Fruit fly (Drosophila melanogaster) whole organism, embryonic: Measurements from ENCODE around the gene CheA7a.
A peak's percentile ranks its signal among the peaks of the same experiment; 100 is the strongest.

Experiments
- Asciz ChIP-seq: fragments of 200-800 bp; sonication (Bioruptor generic); optimal IDR thresholded peaks from 2 replicates; lab custom pipeline; 2017; ENCODE audit warnings: missing biosample characterization, mild to moderate bottlenecking, missing genetic modification characterization, missing genetic modification reagents
- CG10366 ChIP-seq: fragments of 200-800 bp; sonication (Bioruptor generic); IDR thresholded peaks from 2 replicates; pipeline ENCODE4 v1.3.6; 2022; ENCODE audit warnings: missing biosample characterization, missing genetic modification characterization
- CG10565 ChIP-seq: fragments of 200-800 bp; sonication (Bioruptor generic); optimal IDR thresholded peaks from 3 replicates; lab custom pipeline; 2016; ENCODE audit warnings: missing biosample characterization, mild to moderate bottlenecking, missing genetic modification characterization
- CG12219 ChIP-seq: fragments of 200-800 bp; sonication (Bioruptor generic); optimal IDR thresholded peaks from 3 replicates; lab custom pipeline; 2018; ENCODE audit warnings: missing biosample characterization, mild to moderate bottlenecking, missing genetic modification characterization
- CG1233 ChIP-seq: fragments of 200-800 bp; sonication (Bioruptor generic); optimal IDR thresholded peaks from 4 replicates; lab custom pipeline; 2018; ENCODE audit warnings: missing biosample characterization, mild to moderate bottlenecking, missing genetic modification characterization
- CG12659 ChIP-seq: fragments of 200-800 bp; sonication (Bioruptor generic); optimal IDR thresholded peaks from 3 replicates; lab custom pipeline; 2017; ENCODE audit warnings: mild to moderate bottlenecking, missing biosample characterization, missing genetic modification reagents, missing genetic modification characterization
- CG12769 ChIP-seq: fragments of 200-800 bp; sonication (Bioruptor generic); optimal IDR thresholded peaks from 2 replicates; lab custom pipeline; 2019; ENCODE audit warnings: missing biosample characterization, mild to moderate bottlenecking, missing genetic modification characterization, moderate library complexity
- CG14860 ChIP-seq: fragments of 200-800 bp; sonication (Bioruptor generic); IDR thresholded peaks from 3 replicates; pipeline ENCODE4 v1.3.6; 2022; ENCODE audit warnings: missing biosample characterization, missing genetic modification characterization; ENCODE audit not compliant: partially characterized antibody
- CG1529 ChIP-seq: fragments of 200-800 bp; sonication (Bioruptor generic); optimal IDR thresholded peaks from 3 replicates; lab custom pipeline; 2018; ENCODE audit warnings: missing biosample characterization, missing genetic modification characterization
- CG15479 ChIP-seq: fragments of 200-800 bp; sonication (Bioruptor generic); optimal IDR thresholded peaks from 3 replicates; lab custom pipeline; 2019; ENCODE audit warnings: missing biosample characterization, mild to moderate bottlenecking, missing genetic modification characterization, moderate library complexity
- CG2116 ChIP-seq: fragments of 200-800 bp; sonication (Bioruptor generic); optimal IDR thresholded peaks from 3 replicates; lab custom pipeline; 2018; ENCODE audit warnings: missing biosample characterization, mild to moderate bottlenecking, missing genetic modification characterization
- CG3163 ChIP-seq: fragments of 200-800 bp; sonication (Bioruptor generic); optimal IDR thresholded peaks from 3 replicates; lab custom pipeline; 2016; ENCODE audit warnings: missing biosample characterization, missing genetic modification characterization
- CG32532 ChIP-seq: fragments of 200-800 bp; sonication (Bioruptor generic); IDR thresholded peaks from 2 replicates; pipeline ENCODE4 v1.3.6; 2022; ENCODE audit warnings: missing biosample characterization, missing genetic modification characterization
- CG33213 ChIP-seq: fragments of 200-800 bp; sonication (Bioruptor generic); optimal IDR thresholded peaks from 3 replicates; lab custom pipeline; 2016; ENCODE audit warnings: missing biosample characterization, missing genetic modification characterization
- CG7839 ChIP-seq: fragments of 200-800 bp; sonication (Bioruptor generic); optimal IDR thresholded peaks from 3 replicates; lab custom pipeline; 2018; ENCODE audit warnings: missing biosample characterization, mild to moderate bottlenecking, missing genetic modification characterization, moderate library complexity
- CG7987 ChIP-seq: fragments of 200-800 bp; sonication (Bioruptor generic); optimal IDR thresholded peaks from 2 replicates; lab custom pipeline; 2018; ENCODE audit warnings: missing biosample characterization, mild to moderate bottlenecking, missing genetic modification characterization, moderate library complexity
- CG9932 ChIP-seq: fragments of 200-800 bp; sonication (Bioruptor generic); IDR thresholded peaks from 2 replicates; pipeline ENCODE4 v1.3.6; 2022; ENCODE audit warnings: missing biosample characterization, missing genetic modification characterization
- Dek ChIP-seq: fragments of 200-800 bp; sonication (Bioruptor generic); optimal IDR thresholded peaks from 3 replicates; lab custom pipeline; 2019; ENCODE audit warnings: missing biosample characterization, mild to moderate bottlenecking, missing genetic modification characterization, moderate library complexity
- ERR ChIP-seq: fragments of 200-800 bp; sonication (Bioruptor generic); optimal IDR thresholded peaks from 2 replicates; lab custom pipeline; 2016; ENCODE audit warnings: missing biosample characterization, missing genetic modification characterization
- Fer1 ChIP-seq: fragments of 200-800 bp; sonication (Bioruptor generic); optimal IDR thresholded peaks from 2 replicates; lab custom pipeline; 2017; ENCODE audit warnings: missing biosample characterization, mild to moderate bottlenecking, missing genetic modification characterization
- GATAe ChIP-seq: fragments of 200-800 bp; sonication (Bioruptor generic); conservative IDR thresholded peaks from 2 replicates; pipeline ENCODE4 v1.3.6; 2022; ENCODE audit warnings: missing biosample characterization, missing genetic modification characterization
- HmgD ChIP-seq: fragments of 200-800 bp; sonication (Bioruptor generic); optimal IDR thresholded peaks from 3 replicates; lab custom pipeline; 2016; ENCODE audit warnings: missing biosample characterization, missing genetic modification characterization
- Max ChIP-seq: fragments of 200-800 bp; sonication (Bioruptor generic); optimal IDR thresholded peaks from 2 replicates; lab custom pipeline; 2016; ENCODE audit warnings: missing biosample characterization, mild to moderate bottlenecking, missing genetic modification characterization
- Sry-δ ChIP-seq: fragments of 200-800 bp; sonication (Bioruptor generic); optimal IDR thresholded peaks from 2 replicates; lab custom pipeline; 2016; ENCODE audit warnings: missing biosample characterization, missing genetic modification characterization
- Ssrp ChIP-seq: fragments of 200-800 bp; sonication (Bioruptor generic); optimal IDR thresholded peaks from 2 replicates; lab custom pipeline; 2018; ENCODE audit warnings: missing biosample characterization, mild to moderate bottlenecking, missing genetic modification characterization, moderate library complexity
- abd-A ChIP-seq: fragments of 200-800 bp; sonication (Bioruptor generic); optimal IDR thresholded peaks from 3 replicates; lab custom pipeline; 2019; ENCODE audit warnings: missing biosample characterization, mild to moderate bottlenecking, missing genetic modification characterization, moderate library complexity
- al ChIP-seq: fragments of 200-800 bp; sonication (Bioruptor generic); IDR thresholded peaks from 2 replicates; pipeline ENCODE4 v1.3.6; 2022; ENCODE audit warnings: missing biosample characterization, missing genetic modification characterization
- ato ChIP-seq: fragments of 200-800 bp; sonication (Bioruptor generic); IDR thresholded peaks from 2 replicates; pipeline ENCODE4 v1.3.6; 2022; ENCODE audit warnings: missing biosample characterization, missing genetic modification characterization; ENCODE audit not compliant: partially characterized antibody
- cad ChIP-seq: fragments of >200 bp; optimal IDR thresholded peaks from 2 replicates; lab custom pipeline; 2017; ENCODE audit warnings: missing biosample characterization, missing genetic modification characterization
- chif ChIP-seq, 2 experiments: fragments of 200-800 bp; sonication (Bioruptor generic); optimal IDR thresholded peaks; 3 replicates each; lab custom pipeline; 2016; ENCODE audit warnings: missing biosample characterization in 2 of 2, missing genetic modification characterization in 2 of 2
- crol ChIP-seq: fragments of 200-800 bp; sonication (Bioruptor generic); IDR thresholded peaks from 2 replicates; pipeline ENCODE4 v1.3.6; 2022; ENCODE audit warnings: missing biosample characterization, missing genetic modification characterization
- crp ChIP-seq, 2 experiments: fragments of 200-800 bp; sonication (Bioruptor generic); optimal IDR thresholded peaks; 2 replicates in 1 of 2; 3 replicates in 1 of 2; lab custom pipeline; 2017; ENCODE audit warnings: missing biosample characterization in 2 of 2, missing genetic modification characterization in 2 of 2, mild to moderate bottlenecking in 1 of 2, moderate library complexity in 1 of 2
- cwo ChIP-seq: fragments of 200-800 bp; sonication (Bioruptor generic); optimal IDR thresholded peaks from 3 replicates; lab custom pipeline; 2017; ENCODE audit warnings: missing biosample characterization, missing genetic modification characterization, mild to moderate bottlenecking, moderate library complexity, missing genetic modification reagents
- dan ChIP-seq: fragments of 200-800 bp; sonication (Bioruptor generic); IDR thresholded peaks from 2 replicates; pipeline ENCODE4 v1.3.6; 2022; ENCODE audit warnings: missing biosample characterization, missing genetic modification characterization
- dm ChIP-seq: fragments of 200-800 bp; sonication (Bioruptor generic); optimal IDR thresholded peaks from 3 replicates; lab custom pipeline; 2016; ENCODE audit warnings: missing biosample characterization, missing genetic modification characterization
- eve ChIP-seq, 2 experiments: fragments of >200 bp; optimal IDR thresholded peaks; 2 replicates each; lab custom pipeline; 2017; ENCODE audit warnings: missing biosample characterization in 2 of 2, missing genetic modification characterization in 2 of 2
- gem ChIP-seq: fragments of 200-800 bp; sonication (Bioruptor generic); optimal IDR thresholded peaks from 2 replicates; lab custom pipeline; 2019; ENCODE audit warnings: missing biosample characterization, mild to moderate bottlenecking, missing genetic modification characterization, moderate library complexity
- hbn ChIP-seq: fragments of 200-800 bp; sonication (Bioruptor generic); IDR thresholded peaks from 2 replicates; pipeline ENCODE4 v1.3.6; 2022; ENCODE audit warnings: missing biosample characterization, missing genetic modification characterization; ENCODE audit not compliant: partially characterized antibody
- kay ChIP-seq: fragments of 200-800 bp; sonication (Bioruptor generic); optimal IDR thresholded peaks from 2 replicates; lab custom pipeline; 2016; ENCODE audit warnings: missing biosample characterization, missing genetic modification characterization
- schlank ChIP-seq: fragments of 200-800 bp; sonication (Bioruptor generic); optimal IDR thresholded peaks from 2 replicates; lab custom pipeline; 2018; ENCODE audit warnings: missing biosample characterization, mild to moderate bottlenecking, missing genetic modification characterization
- sens-2 ChIP-seq: fragments of 200-800 bp; sonication (Bioruptor generic); IDR thresholded peaks from 2 replicates; pipeline ENCODE4 v1.3.6; 2022; ENCODE audit warnings: missing biosample characterization, missing genetic modification characterization
- sima ChIP-seq: fragments of 200-800 bp; sonication (Bioruptor generic); optimal IDR thresholded peaks from 2 replicates; lab custom pipeline; 2016; ENCODE audit warnings: missing biosample characterization, missing genetic modification characterization
- slbo ChIP-seq: fragments of 200-800 bp; sonication (Bioruptor generic); IDR thresholded peaks from 2 replicates; pipeline ENCODE4 v1.3.6; 2022; ENCODE audit warnings: missing biosample characterization, missing genetic modification characterization
- ssp ChIP-seq: fragments of 200-800 bp; sonication (Bioruptor generic); IDR thresholded peaks from 2 replicates; pipeline ENCODE4 v1.3.6; 2022; ENCODE audit warnings: missing biosample characterization, missing genetic modification characterization
- tin ChIP-seq: fragments of 200-800 bp; sonication (Bioruptor generic); optimal IDR thresholded peaks from 3 replicates; lab custom pipeline; 2016; ENCODE audit warnings: missing biosample characterization, missing genetic modification characterization
- tll ChIP-seq, 2 experiments: fragments of 200-800 bp in 1 of 2; fragments of >200 bp in 1 of 2; sonication (Bioruptor generic) in 1 of 2; optimal IDR thresholded peaks; 2 replicates each; lab custom pipeline; 2017 to 2019; ENCODE audit warnings: missing biosample characterization in 2 of 2, missing genetic modification characterization in 2 of 2, mild to moderate bottlenecking in 1 of 2, moderate library complexity in 1 of 2
- trh ChIP-seq: fragments of 200-800 bp; sonication (Bioruptor generic); optimal IDR thresholded peaks from 2 replicates; lab custom pipeline; 2016; ENCODE audit warnings: missing biosample characterization, missing genetic modification characterization
- ttk ChIP-seq: fragments of 200-800 bp; sonication (Bioruptor generic); IDR thresholded peaks from 2 replicates; pipeline ENCODE4 v2.1.2; 2022; ENCODE audit warnings: missing biosample characterization, missing genetic modification characterization
- vfl ChIP-seq: fragments of 200-800 bp; sonication (Bioruptor generic); optimal IDR thresholded peaks from 2 replicates; lab custom pipeline; 2016; ENCODE audit warnings: missing biosample characterization, missing genetic modification characterization
- zen2 ChIP-seq: fragments of 200-800 bp; sonication (Bioruptor generic); IDR thresholded peaks from 3 replicates; pipeline ENCODE4 v1.3.6; 2022; ENCODE audit warnings: missing biosample characterization, missing genetic modification characterization; ENCODE audit not compliant: partially characterized antibody

The CheA7a gene

dm6 chrX:7338538-7338937 is 39.4 kb upstream of the CheA7a start (continued):
- TF ChIP-seq kay (GFP tag; lab: Kevin White, UChicago), result peak; percentile 30
- peak; percentile 69 for TF ChIP-seq CG12659 (GFP tag; lab: Kevin White, UChicago)
- TF ChIP-seq GATAe (GFP tag; lab: Robert Waterston, UW), result no peak
- TF ChIP-seq sens-2 (GFP tag; lab: Robert Waterston, UW), result no peak
- TF ChIP-seq Ssrp, result peak; percentile 47
- peak; percentile 76 for TF ChIP-seq CG12769 (tag; lab: Kevin White, UChicago)
- peak; percentile 33 for TF ChIP-seq schlank (tag; lab: Kevin White, UChicago)
- TF ChIP-seq Dek, result peak; percentile 41
- no peak for TF ChIP-seq cad (GFP tag; lab: Kevin White, UChicago)
- TF ChIP-seq gem (tag; lab: Kevin White, UChicago), result peak; percentile 84
- TF ChIP-seq eve (GFP tag; optimal IDR thresholded peaks at IDR 0.05; lab: Kevin White, UChicago), result peak in 1 of 2 experiments; percentile 58
- peak; percentile 67 for TF ChIP-seq CG1233
- TF ChIP-seq CG2116 (GFP tag; lab: Kevin White, UChicago), result peak; percentile 33
- peak; percentile 32 for TF ChIP-seq dm (GFP tag; lab: Kevin White, UChicago)
- peak; percentile 17 for TF ChIP-seq Max (GFP tag; lab: Kevin White, UChicago)
- TF ChIP-seq chif (GFP tag; optimal IDR thresholded peaks at IDR 0.05; lab: Kevin White, UChicago), result peak in 1 of 2 experiments; percentile 63
- TF ChIP-seq dan, result no peak
- no peak for TF ChIP-seq HmgD
- TF ChIP-seq CG3163 (GFP tag; lab: Kevin White, UChicago), result no peak
- TF ChIP-seq ssp (GFP tag; lab: Robert Waterston, UW), result peak; percentile 26; the same call in 1 of the 2 replicates
- no peak for TF ChIP-seq ato (GFP tag; lab: Robert Waterston, UW)
- TF ChIP-seq CG14860 (GFP tag; lab: Robert Waterston, UW), result no peak
- TF ChIP-seq crp (GFP tag; optimal IDR thresholded peaks at IDR 0.05; lab: Kevin White, UChicago), result no peak
- TF ChIP-seq zen2 (GFP tag; lab: Robert Waterston, UW), result no peak
- no peak for TF ChIP-seq CG15479
- TF ChIP-seq Sry-δ (GFP tag; lab: Kevin White, UChicago), result peak; percentile 6
- TF ChIP-seq CG33213, result no peak
- TF ChIP-seq Asciz (GFP tag; lab: Kevin White, UChicago), result peak; percentile 55
- TF ChIP-seq Fer1 (GFP tag; lab: Kevin White, UChicago), result peak; percentile 76
- TF ChIP-seq crol (GFP tag; lab: Robert Waterston, UW), result no peak
- TF ChIP-seq tin (GFP tag; lab: Kevin White, UChicago), result peak; percentile 43
- TF ChIP-seq trh, result peak; percentile 25
- TF ChIP-seq hbn, result no peak
- TF ChIP-seq sima (GFP tag; lab: Kevin White, UChicago), result no peak
- TF ChIP-seq CG1529, result peak; percentile 48
- TF ChIP-seq CG10366 (GFP tag; lab: Robert Waterston, UW), result peak; percentile 31
- TF ChIP-seq CG10565 (GFP tag; lab: Kevin White, UChicago), result no peak
- TF ChIP-seq CG32532, result peak; percentile 55; the same call in 1 of the 2 replicates
- TF ChIP-seq CG7987 (GFP tag; lab: Kevin White, UChicago), result peak; percentile 36
- peak; percentile 57 for TF ChIP-seq CG9932 (GFP tag; lab: Robert Waterston, UW)
- TF ChIP-seq vfl (GFP tag; lab: Kevin White, UChicago), result peak; percentile 17
- no peak for TF ChIP-seq tll (GFP tag; optimal IDR thresholded peaks at IDR 0.05; lab: Kevin White, UChicago)
- TF ChIP-seq abd-A (tag; lab: Kevin White, UChicago), result no peak
- TF ChIP-seq al (GFP tag; lab: Robert Waterston, UW), result 0 out of 2 replicates have a peak, but pooled peaks have one; percentile 11
- no peak; the same call in 1 of the 2 replicates for TF ChIP-seq ttk (GFP tag; lab: Robert Waterston, UW)
- peak; percentile 50 for TF ChIP-seq cwo (GFP tag; lab: Kevin White, UChicago)
- peak; percentile 59 for TF ChIP-seq CG12219 (GFP tag; lab: Kevin White, UChicago)
- peak; percentile 77 for TF ChIP-seq CG7839 (tag; lab: Kevin White, UChicago)
- TF ChIP-seq slbo (GFP tag; lab: Robert Waterston, UW), result peak; percentile 63
- TF ChIP-seq ERR (GFP tag; lab: Kevin White, UChicago), result no peak
